Worm (Caenorhabditis elegans) whole organism, L4/young adult: Measurements from ENCODE around the gene C44B7.5.

ENCODE experiments used
- W03F9.2 ChIP-seq: fragments of 150-350 bp; optimal IDR thresholded peaks from 2 replicates; lab custom pipeline; 2014; ENCODE audit warnings: missing biosample characterization, missing genetic modification characterization
- him-1 ChIP-seq: sonication (generic microtip); optimal IDR thresholded peaks from 2 replicates; lab custom pipeline; 2016; ENCODE audit warnings: missing genotype, missing genetic modification reagents, missing genetic modification characterization, missing compliant biosample characterization

DNA sequence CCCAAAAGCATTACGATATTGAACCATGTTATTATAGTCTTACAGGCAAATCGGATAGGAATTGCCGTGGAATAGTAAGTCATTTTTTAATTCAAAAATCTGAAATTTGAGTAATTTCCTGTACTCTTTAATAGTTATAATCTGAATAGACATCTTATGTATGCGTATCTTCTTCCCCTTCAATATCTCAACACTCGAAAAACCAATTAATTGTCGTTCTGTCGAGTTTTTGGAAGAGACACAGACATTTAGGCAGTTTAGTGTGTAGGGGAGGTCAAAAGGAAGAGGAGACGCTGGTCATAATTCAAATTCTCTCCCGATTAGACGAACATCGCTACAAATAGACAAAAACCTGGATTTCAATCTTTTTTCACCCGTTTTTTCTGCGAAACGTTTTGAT is 36.9 kb downstream of the C44B7.5 start:
- no peak for TF ChIP-seq him-1 (tag; lab: Kevin White, UChicago)
- no peak for TF ChIP-seq W03F9.2 (tag; lab: Kevin White, UChicago)
